Fruit fly (Drosophila melanogaster): ENCODE data around the gene spn-A.

- TF ChIP-seq insv (optimal IDR thresholded peaks at IDR 0.05), result no peak
- no peak for TF ChIP-seq h (optimal IDR thresholded peaks at IDR 0.05)
- TF ChIP-seq psq (optimal IDR thresholded peaks at IDR 0.05), result no peak
Observed at dm6 chr3R:30061980-30062379, 6.1 kb upstream of the spn-A start.
